Worm (Caenorhabditis elegans): ENCODE data around the gene egas-2.

The egas-2 gene

ce11 chrV:18662333-18662732 lies 12.2 kb downstream of the egas-2 start:
- no peak for TF ChIP-seq jun-1 (tag; optimal IDR thresholded peaks at IDR 0.05)

ce11 chrV:18664026-18664425 lies 13.9 kb downstream of the egas-2 start, which contains the start of gene Y69H2.3:
Gene Y69H2.3, minus strand, starts transcription at chrV:18664126.
- TF ChIP-seq nhr-20 (tag; optimal IDR thresholded peaks at IDR 0.05): no peak

- TF ChIP-seq efl-1 (optimal IDR thresholded peaks at IDR 0.05): no peak
- peak in 1 of 2 experiments; percentile 75 for TF ChIP-seq efl-1 (GFP tag; optimal IDR thresholded peaks at IDR 0.05 in 1 of 2)
- no peak for TF ChIP-seq nhr-76 (tag; optimal IDR thresholded peaks at IDR 0.05)
- TF ChIP-seq nhr-85 (tag): peak; percentile 10
Observed at ce11 chrV:18667179-18667578, 17.0 kb downstream of the egas-2 start.

ce11 chrV:18670017-18670416 lies 19.9 kb downstream of the egas-2 start, which contains the start of gene Y69H2.10:
Gene Y69H2.10, plus strand, starts transcription at chrV:18670317.
- TF ChIP-seq nhr-12 (tag; optimal IDR thresholded peaks at IDR 0.05) (no peak), unc-30 (tag; optimal IDR thresholded peaks at IDR 0.05) (no peak), egl-27 (tag; optimal IDR thresholded peaks at IDR 0.05) (no peak), pax-3 (tag; optimal IDR thresholded peaks at IDR 0.05) (no peak), C34B4.2 (tag; optimal IDR thresholded peaks at IDR 0.05) (no peak), fkh-4 (tag; optimal IDR thresholded peaks at IDR 0.05; ENCODE audit: borderline replicate concordance) (no peak), ces-1 (GFP tag; optimal IDR thresholded peaks at IDR 0.05) (no peak), xbp-1 (tag; optimal IDR thresholded peaks at IDR 0.05) (no peak), rnt-1 (tag; optimal IDR thresholded peaks at IDR 0.05) (no peak), nhr-47 (tag; optimal IDR thresholded peaks at IDR 0.05) (no peak), vab-15 (tag; optimal IDR thresholded peaks at IDR 0.05) (no peak), nhr-19 (GFP tag; conservative IDR thresholded peaks at IDR 0.05) (no peak), unc-130 (tag; optimal IDR thresholded peaks at IDR 0.05) (no peak), unc-98 (GFP tag; IDR thresholded peaks at IDR 0.05) (no peak), C04F5.9 (tag; optimal IDR thresholded peaks at IDR 0.05) (no peak), ceh-8 (GFP tag; optimal IDR thresholded peaks at IDR 0.05) (no peak)

- no peak for TF ChIP-seq efl-1 (optimal IDR thresholded peaks at IDR 0.05)
- peak in 1 of 2 experiments; percentile 82 for TF ChIP-seq efl-1 (GFP tag; optimal IDR thresholded peaks at IDR 0.05 in 1 of 2)
- no peak for TF ChIP-seq unc-130 (tag; optimal IDR thresholded peaks at IDR 0.05)
Observed at ce11 chrV:18671811-18672210, 21.7 kb downstream of the egas-2 start.

- TF ChIP-seq pqm-1 (tag; optimal IDR thresholded peaks at IDR 0.05) (no peak), fkh-8 (tag; optimal IDR thresholded peaks at IDR 0.05) (no peak), tbx-2 (tag; optimal IDR thresholded peaks at IDR 0.05) (no peak), ceh-90 (tag; optimal IDR thresholded peaks at IDR 0.05) (no peak), egl-13 (tag; optimal IDR thresholded peaks at IDR 0.05) (no peak), zag-1 (tag; optimal IDR thresholded peaks at IDR 0.05) (no peak), lin-13 (GFP tag; optimal IDR thresholded peaks at IDR 0.05) (no peak), pax-3 (tag; optimal IDR thresholded peaks at IDR 0.05) (no peak), egl-27 (tag; optimal IDR thresholded peaks at IDR 0.05) (no peak), nhr-84 (tag; optimal IDR thresholded peaks at IDR 0.05) (no peak), nhr-12 (tag; optimal IDR thresholded peaks at IDR 0.05) (no peak), lin-14 (GFP tag; optimal IDR thresholded peaks at IDR 0.05) (no peak), hlh-4 (tag; optimal IDR thresholded peaks at IDR 0.05) (no peak), unc-30 (tag; optimal IDR thresholded peaks at IDR 0.05) (no peak), pag-3 (tag; optimal IDR thresholded peaks at IDR 0.05; ENCODE audit: borderline replicate concordance, insufficient read depth) (no peak), zip-4 (GFP tag; optimal IDR thresholded peaks at IDR 0.05) (no peak), isw-1 (GFP tag; IDR thresholded peaks at IDR 0.05) (no peak), lin-35 (GFP tag; optimal IDR thresholded peaks at IDR 0.05) (no peak)
Observed at ce11 chrV:18674367-18674766, 24.2 kb downstream of the egas-2 start.
